Fruit fly (Drosophila melanogaster) whole organism, embryonic: ENCODE measurements around the gene CG32333.

Experiments
- ATbp ChIP-seq: fragments of 200-800 bp; sonication (Bioruptor generic); optimal IDR thresholded peaks from 2 replicates; lab custom pipeline; 2017; ENCODE audit warnings: missing biosample characterization, mild to moderate bottlenecking, missing genetic modification characterization, missing genetic modification reagents
- Ada2b ChIP-seq: fragments of 200-800 bp; sonication (Bioruptor generic); IDR thresholded peaks from 2 replicates; pipeline ENCODE4 v1.3.6; 2022; ENCODE audit warnings: missing biosample characterization, missing genetic modification characterization
- Asciz ChIP-seq: fragments of 200-800 bp; sonication (Bioruptor generic); optimal IDR thresholded peaks from 2 replicates; lab custom pipeline; 2017; ENCODE audit warnings: missing biosample characterization, mild to moderate bottlenecking, missing genetic modification characterization, missing genetic modification reagents
- CG10274 ChIP-seq: fragments of 200-800 bp; sonication (Bioruptor generic); optimal IDR thresholded peaks from 3 replicates; lab custom pipeline; 2017; ENCODE audit warnings: missing biosample characterization, mild to moderate bottlenecking, missing genetic modification characterization
- CG10959 ChIP-seq: fragments of 200-800 bp; sonication (Bioruptor generic); IDR thresholded peaks from 2 replicates; pipeline ENCODE4 v1.3.6; 2022; ENCODE audit warnings: missing biosample characterization, missing genetic modification characterization
- CG11247 ChIP-seq: fragments of 200-800 bp; sonication (Bioruptor generic); IDR thresholded peaks from 2 replicates; pipeline ENCODE4 v1.3.6; 2022; ENCODE audit warnings: missing biosample characterization, missing genetic modification characterization
- CG11504 ChIP-seq: fragments of 200-800 bp; sonication (Bioruptor generic); optimal IDR thresholded peaks from 3 replicates; lab custom pipeline; 2019; ENCODE audit warnings: missing biosample characterization, mild to moderate bottlenecking, missing genetic modification characterization, moderate library complexity
- CG11560 ChIP-seq: fragments of 200-800 bp; sonication (Bioruptor generic); IDR thresholded peaks from 3 replicates; pipeline ENCODE4 v1.3.6; 2022; ENCODE audit warnings: missing biosample characterization, missing genetic modification characterization
- CG11695 ChIP-seq: fragments of 200-800 bp; sonication (Bioruptor generic); IDR thresholded peaks from 3 replicates; pipeline ENCODE4 v1.3.6; 2022; ENCODE audit warnings: missing biosample characterization, missing genetic modification characterization
- CG15011 ChIP-seq: fragments of 200-800 bp; sonication (Bioruptor generic); optimal IDR thresholded peaks from 3 replicates; lab custom pipeline; 2018; ENCODE audit warnings: missing biosample characterization, mild to moderate bottlenecking, missing genetic modification characterization
- CG15696 ChIP-seq: fragments of 200-800 bp; sonication (Bioruptor generic); optimal IDR thresholded peaks from 2 replicates; lab custom pipeline; 2019; ENCODE audit warnings: missing biosample characterization, mild to moderate bottlenecking, missing genetic modification characterization, moderate library complexity
- CG17385 ChIP-seq: fragments of 200-800 bp; sonication (Bioruptor generic); optimal IDR thresholded peaks from 3 replicates; lab custom pipeline; 2018; ENCODE audit warnings: missing biosample characterization, mild to moderate bottlenecking, missing genetic modification characterization
- CG17612 ChIP-seq: fragments of 200-800 bp; sonication (Bioruptor generic); IDR thresholded peaks from 2 replicates; pipeline ENCODE4 v1.3.6; 2022; ENCODE audit warnings: missing biosample characterization, missing genetic modification characterization
- CG2678 ChIP-seq: fragments of 200-800 bp; sonication (Bioruptor generic); optimal IDR thresholded peaks from 3 replicates; lab custom pipeline; 2019; ENCODE audit warnings: missing biosample characterization, mild to moderate bottlenecking, missing genetic modification characterization, moderate library complexity
- CG31365 ChIP-seq: fragments of 200-800 bp; sonication (Bioruptor generic); optimal IDR thresholded peaks from 2 replicates; lab custom pipeline; 2018; ENCODE audit warnings: missing biosample characterization, mild to moderate bottlenecking, missing genetic modification characterization
- CG31388 ChIP-seq: fragments of 200-800 bp; sonication (Bioruptor generic); optimal IDR thresholded peaks from 2 replicates; lab custom pipeline; 2016; ENCODE audit warnings: missing biosample characterization, missing genetic modification characterization
- CG32767 ChIP-seq: fragments of 200-800 bp; sonication (Bioruptor generic); IDR thresholded peaks from 2 replicates; pipeline ENCODE4 v1.3.6; 2022; ENCODE audit warnings: missing biosample characterization, missing genetic modification characterization
- CG33213 ChIP-seq: fragments of 200-800 bp; sonication (Bioruptor generic); optimal IDR thresholded peaks from 3 replicates; lab custom pipeline; 2016; ENCODE audit warnings: missing biosample characterization, missing genetic modification characterization
- CG3726 ChIP-seq: fragments of 200-800 bp; sonication (Bioruptor generic); IDR thresholded peaks from 3 replicates; pipeline ENCODE4, ENCODE4 v1.3.6; 2022; ENCODE audit warnings: missing biosample characterization, missing genetic modification characterization
- CG4282 ChIP-seq: fragments of 200-800 bp; sonication (Bioruptor generic); optimal IDR thresholded peaks from 2 replicates; lab custom pipeline; 2016; ENCODE audit warnings: missing biosample characterization, missing genetic modification characterization
- CG4328 ChIP-seq: fragments of 200-800 bp; sonication (Bioruptor generic); optimal IDR thresholded peaks from 3 replicates; lab custom pipeline; 2017; ENCODE audit warnings: missing biosample characterization, missing genetic modification reagents, missing genetic modification characterization
- CG4854 ChIP-seq: fragments of 200-800 bp; sonication (Bioruptor generic); optimal IDR thresholded peaks from 2 replicates; lab custom pipeline; 2016; ENCODE audit warnings: missing biosample characterization, missing genetic modification characterization, inconsistent platforms
- CG5180 ChIP-seq: fragments of 200-800 bp; sonication (Bioruptor generic); optimal IDR thresholded peaks from 3 replicates; lab custom pipeline; 2017; ENCODE audit warnings: missing biosample characterization, missing genetic modification characterization, mild to moderate bottlenecking, moderate library complexity, missing genetic modification reagents
- CG6813 ChIP-seq: fragments of 200-800 bp; sonication (Bioruptor generic); optimal IDR thresholded peaks from 2 replicates; lab custom pipeline; 2017; ENCODE audit warnings: missing biosample characterization, missing genetic modification characterization, mild to moderate bottlenecking, moderate library complexity, missing genetic modification reagents
- CG7839 ChIP-seq: fragments of 200-800 bp; sonication (Bioruptor generic); optimal IDR thresholded peaks from 3 replicates; lab custom pipeline; 2018; ENCODE audit warnings: missing biosample characterization, mild to moderate bottlenecking, missing genetic modification characterization, moderate library complexity
- CG8765 ChIP-seq: fragments of 200-800 bp; sonication (Bioruptor generic); IDR thresholded peaks from 2 replicates; pipeline ENCODE4 v1.3.6; 2022; ENCODE audit warnings: missing biosample characterization, missing genetic modification characterization
- CG9215 ChIP-seq: fragments of 200-800 bp; sonication (Bioruptor generic); IDR thresholded peaks from 2 replicates; pipeline ENCODE4 v1.3.6; 2022; ENCODE audit warnings: missing biosample characterization, missing genetic modification characterization
- Doc3 ChIP-seq: fragments of 200-800 bp; sonication (Bioruptor generic); IDR thresholded peaks from 3 replicates; pipeline ENCODE4 v1.3.6; 2022; ENCODE audit warnings: missing biosample characterization, missing genetic modification characterization; ENCODE audit not compliant: partially characterized antibody
- Hr39 ChIP-seq: fragments of >200 bp; optimal IDR thresholded peaks from 2 replicates; lab custom pipeline; 2017
- Lhr ChIP-seq: fragments of 200-800 bp; sonication (Bioruptor generic); optimal IDR thresholded peaks from 3 replicates; lab custom pipeline; 2017; ENCODE audit warnings: mild to moderate bottlenecking, missing biosample characterization, missing genetic modification reagents, missing genetic modification characterization
- Pdp1 ChIP-seq, 2 experiments: fragments of 200-800 bp; sonication (Bioruptor generic); optimal IDR thresholded peaks; 3 replicates each; lab custom pipeline; 2016; ENCODE audit warnings: missing biosample characterization in 2 of 2, missing genetic modification characterization in 2 of 2, mild to moderate bottlenecking in 1 of 2, moderate library complexity in 1 of 2
- Ptx1 ChIP-seq: fragments of 200-800 bp; sonication (Bioruptor generic); IDR thresholded peaks from 2 replicates; pipeline ENCODE4 v1.3.6; 2022; ENCODE audit warnings: missing biosample characterization, missing genetic modification characterization
- Rfx ChIP-seq: fragments of 200-800 bp; sonication (Bioruptor generic); IDR thresholded peaks from 2 replicates; pipeline ENCODE4 v1.3.6; 2022; ENCODE audit warnings: missing biosample characterization, missing genetic modification characterization
- amos ChIP-seq: fragments of 200-800 bp; sonication (Bioruptor generic); IDR thresholded peaks from 2 replicates; pipeline ENCODE4 v1.3.6; 2022; ENCODE audit warnings: missing biosample characterization, missing genetic modification characterization; ENCODE audit not compliant: partially characterized antibody
- ap ChIP-seq: fragments of 200-800 bp; sonication (Bioruptor generic); IDR thresholded peaks from 2 replicates; pipeline ENCODE4 v1.3.6; 2022; ENCODE audit warnings: missing biosample characterization, missing genetic modification characterization
- ara ChIP-seq: fragments of 200-800 bp; sonication (Bioruptor generic); IDR thresholded peaks from 2 replicates; pipeline ENCODE4 v1.3.6; 2022; ENCODE audit warnings: missing biosample characterization, missing genetic modification characterization
- bsh ChIP-seq, 2 experiments: fragments of 200-800 bp; sonication (Bioruptor generic); optimal IDR thresholded peaks; 2 replicates each; lab custom pipeline; 2017 to 2018; ENCODE audit warnings: mild to moderate bottlenecking in 2 of 2, missing biosample characterization in 2 of 2, missing genetic modification characterization in 2 of 2, moderate library complexity in 1 of 2
- da ChIP-seq: fragments of 200-800 bp; sonication (Bioruptor generic); optimal IDR thresholded peaks from 2 replicates; lab custom pipeline; 2016; ENCODE audit warnings: missing biosample characterization, missing genetic modification characterization
- dmrt11E ChIP-seq: fragments of 200-800 bp; sonication (Bioruptor generic); optimal IDR thresholded peaks from 3 replicates; lab custom pipeline; 2018; ENCODE audit warnings: missing biosample characterization, mild to moderate bottlenecking, missing genetic modification characterization, moderate library complexity
- fd102C ChIP-seq: fragments of 200-800 bp; sonication (Bioruptor generic); optimal IDR thresholded peaks from 2 replicates; lab custom pipeline; 2018; ENCODE audit warnings: missing biosample characterization, mild to moderate bottlenecking, missing genetic modification characterization, moderate library complexity
- h ChIP-seq: fragments of >200 bp; optimal IDR thresholded peaks from 2 replicates; lab custom pipeline; 2017
- lola ChIP-seq, 3 experiments: fragments of >200 bp in 2 of 3; fragments of 200-800 bp in 1 of 3; sonication (Bioruptor generic) in 1 of 3; optimal IDR thresholded peaks; 2 replicates each; lab custom pipeline; 2017 to 2019; ENCODE audit warnings: missing biosample characterization in 3 of 3, missing genetic modification characterization in 3 of 3, mild to moderate bottlenecking in 1 of 3, moderate library complexity in 1 of 3
- mirr ChIP-seq: fragments of 200-800 bp; sonication (Bioruptor generic); optimal IDR thresholded peaks from 3 replicates; lab custom pipeline; 2018; ENCODE audit warnings: missing biosample characterization, mild to moderate bottlenecking, missing genetic modification characterization
- nau ChIP-seq: fragments of 200-800 bp; sonication (Bioruptor generic); optimal IDR thresholded peaks from 3 replicates; lab custom pipeline; 2017; ENCODE audit warnings: missing biosample characterization, mild to moderate bottlenecking, missing genetic modification characterization, missing genetic modification reagents
- peb ChIP-seq: fragments of 200-800 bp; sonication (Bioruptor generic); IDR thresholded peaks from 2 replicates; pipeline ENCODE4 v1.3.6; 2022; ENCODE audit warnings: missing biosample characterization, missing genetic modification characterization
- pros ChIP-seq: fragments of 200-800 bp; sonication (Bioruptor generic); optimal IDR thresholded peaks from 3 replicates; lab custom pipeline; 2019; ENCODE audit warnings: missing biosample characterization, mild to moderate bottlenecking, missing genetic modification characterization, moderate library complexity
- sima ChIP-seq: fragments of 200-800 bp; sonication (Bioruptor generic); optimal IDR thresholded peaks from 2 replicates; lab custom pipeline; 2016; ENCODE audit warnings: missing biosample characterization, missing genetic modification characterization
- ssp ChIP-seq: fragments of 200-800 bp; sonication (Bioruptor generic); IDR thresholded peaks from 2 replicates; pipeline ENCODE4 v1.3.6; 2022; ENCODE audit warnings: missing biosample characterization, missing genetic modification characterization
- tup ChIP-seq: fragments of 200-800 bp; sonication (Bioruptor generic); optimal IDR thresholded peaks from 2 replicates; lab custom pipeline; 2016; ENCODE audit warnings: missing biosample characterization, mild to moderate bottlenecking, missing genetic modification characterization, moderate library complexity
- zf30C ChIP-seq: fragments of 200-800 bp; sonication (Bioruptor generic); optimal IDR thresholded peaks from 3 replicates; lab custom pipeline; 2018; ENCODE audit warnings: missing biosample characterization, mild to moderate bottlenecking, missing genetic modification characterization

CG32333 gene

DNA sequence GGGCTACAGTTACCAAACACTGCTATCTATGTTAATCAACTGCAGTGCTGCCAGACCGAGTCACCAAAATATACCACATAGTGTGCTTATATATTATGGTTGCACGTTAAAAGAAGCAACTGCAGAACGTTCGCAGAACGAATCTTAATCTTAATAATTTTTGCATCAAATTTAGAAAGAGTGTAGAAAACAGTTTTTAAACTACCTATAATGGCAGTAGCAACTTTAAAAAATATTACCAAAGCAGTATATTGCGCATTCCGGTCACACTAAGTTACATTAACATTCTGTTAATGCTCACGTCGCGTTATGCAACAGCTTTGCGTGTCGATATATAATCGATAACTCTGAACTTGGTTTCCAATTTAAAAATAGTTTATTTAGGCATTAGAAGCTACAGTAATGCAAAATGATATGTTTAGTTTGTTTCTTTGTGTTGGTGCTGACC is 66.4 kb downstream of the CG32333 start, which contains the start of gene indra (continued):
- TF ChIP-seq zf30C (no peak), CG4328 (peak; percentile 49), CG4282 (GFP tag; lab: Kevin White, UChicago) (no peak), Rfx (GFP tag; lab: Robert Waterston, UW) (peak; percentile 63; the same call in 1 of the 2 replicates), CG10959 (GFP tag; lab: Robert Waterston, UW) (no peak), h (lab: Kevin White, UChicago) (no peak), da (GFP tag; lab: Kevin White, UChicago) (peak; percentile 1), peb (GFP tag; lab: Robert Waterston, UW) (no peak), pros (GFP tag; lab: Kevin White, UChicago) (no peak), CG7839 (tag; lab: Kevin White, UChicago) (no peak), CG11695 (GFP tag; lab: Robert Waterston, UW) (no peak), CG11560 (tag; lab: Robert Waterston, UW) (peak; percentile 56; the same call in 2 of the 3 replicates), nau (no peak), CG6813 (no peak), Lhr (GFP tag; lab: Kevin White, UChicago) (peak; percentile 33), CG31365 (tag; lab: Kevin White, UChicago) (no peak), CG15696 (tag; lab: Kevin White, UChicago) (peak; percentile 56), fd102C (GFP tag; lab: Kevin White, UChicago) (no peak), CG11247 (GFP tag; lab: Robert Waterston, UW) (peak; percentile 31; the same call in 1 of the 2 replicates), amos (GFP tag; lab: Robert Waterston, UW) (peak; percentile 58; the same call in 1 of the 2 replicates), CG32767 (GFP tag; lab: Robert Waterston, UW) (no peak), CG11504 (tag; lab: Kevin White, UChicago) (no peak), ara (GFP tag; lab: Robert Waterston, UW) (no peak), CG8765 (GFP tag; lab: Robert Waterston, UW) (no peak), bsh (GFP tag; optimal IDR thresholded peaks at IDR 0.05; lab: Kevin White, UChicago) (peak in 1 of 2 experiments; percentile 39), CG9215 (GFP tag; lab: Robert Waterston, UW) (peak; percentile 55; the same call in 1 of the 2 replicates), CG5180 (GFP tag; lab: Kevin White, UChicago) (no peak), mirr (GFP tag; lab: Kevin White, UChicago) (peak; percentile 18), CG31388 (GFP tag; lab: Kevin White, UChicago) (no peak), Ada2b (GFP tag; lab: Robert Waterston, UW) (0 out of 2 replicates have a peak, but pooled peaks have one; percentile 40), tup (GFP tag; lab: Kevin White, UChicago) (no peak), CG15011 (GFP tag; lab: Kevin White, UChicago) (no peak), ap (GFP tag; lab: Robert Waterston, UW) (no peak), ssp (GFP tag; lab: Robert Waterston, UW) (no peak), ATbp (GFP tag; lab: Kevin White, UChicago) (no peak), Doc3 (peak; percentile 41; the same call in 2 of the 3 replicates), sima (GFP tag; lab: Kevin White, UChicago) (no peak), CG2678 (tag; lab: Kevin White, UChicago) (no peak), CG10274 (peak; percentile 7), Pdp1 (GFP tag; optimal IDR thresholded peaks at IDR 0.05; lab: Kevin White, UChicago) (peak; percentile 52 to 100), Hr39 (lab: Kevin White, UChicago) (no peak), CG4854 (peak; percentile 47), CG17385 (GFP tag; lab: Kevin White, UChicago) (peak; percentile 46), dmrt11E (peak; percentile 38), lola (GFP tag; optimal IDR thresholded peaks at IDR 0.05; lab: Kevin White, UChicago) (peak in 1 of 3 experiments; percentile 53), CG3726 (GFP tag; lab: Robert Waterston, UW) (no peak), Asciz (no peak), CG33213 (GFP tag; lab: Kevin White, UChicago) (peak; percentile 54), CG17612 (no peak), Ptx1 (peak; percentile 54)
